Fruit fly (Drosophila melanogaster) whole organism, embryonic: ENCODE results near the gene CG15011.

Source experiments
- Bgb ChIP-seq: fragments of 200-800 bp; sonication (Bioruptor generic); IDR thresholded peaks from 2 replicates; pipeline ENCODE4 v1.3.6; 2022; ENCODE audit warnings: missing biosample characterization, missing genetic modification characterization; ENCODE audit not compliant: partially characterized antibody
- BtbVII ChIP-seq: fragments of 200-800 bp; sonication (Bioruptor generic); optimal IDR thresholded peaks from 3 replicates; lab custom pipeline; 2017; ENCODE audit warnings: missing biosample characterization, mild to moderate bottlenecking, missing genetic modification characterization
- CG10274 ChIP-seq: fragments of 200-800 bp; sonication (Bioruptor generic); optimal IDR thresholded peaks from 3 replicates; lab custom pipeline; 2017; ENCODE audit warnings: missing biosample characterization, mild to moderate bottlenecking, missing genetic modification characterization
- CG10979 ChIP-seq: fragments of 200-800 bp; sonication (Bioruptor generic); optimal IDR thresholded peaks from 2 replicates; lab custom pipeline; 2018; ENCODE audit warnings: missing biosample characterization, mild to moderate bottlenecking, missing genetic modification characterization, moderate library complexity
- CG12236 ChIP-seq: fragments of 200-800 bp; sonication (Bioruptor generic); optimal IDR thresholded peaks from 2 replicates; lab custom pipeline; 2016; ENCODE audit warnings: missing biosample characterization, missing genetic modification characterization
- CG12391 ChIP-seq: fragments of 200-800 bp; sonication (Bioruptor generic); optimal IDR thresholded peaks from 3 replicates; lab custom pipeline; 2018; ENCODE audit warnings: missing biosample characterization, mild to moderate bottlenecking, missing genetic modification characterization, moderate library complexity
- CG12744 ChIP-seq: fragments of 200-800 bp; sonication (Bioruptor generic); optimal IDR thresholded peaks from 2 replicates; lab custom pipeline; 2016; ENCODE audit warnings: missing biosample characterization, missing genetic modification characterization
- CG12769 ChIP-seq: fragments of 200-800 bp; sonication (Bioruptor generic); optimal IDR thresholded peaks from 2 replicates; lab custom pipeline; 2019; ENCODE audit warnings: missing biosample characterization, mild to moderate bottlenecking, missing genetic modification characterization, moderate library complexity
- CG15601 ChIP-seq: fragments of 200-800 bp; sonication (Bioruptor generic); optimal IDR thresholded peaks from 3 replicates; lab custom pipeline; 2019; ENCODE audit warnings: missing biosample characterization, mild to moderate bottlenecking, missing genetic modification characterization, moderate library complexity
- CG17359 ChIP-seq: fragments of 200-800 bp; sonication (Bioruptor generic); optimal IDR thresholded peaks from 3 replicates; lab custom pipeline; 2018; ENCODE audit warnings: missing biosample characterization, mild to moderate bottlenecking, missing genetic modification characterization, moderate library complexity
- CG17829 ChIP-seq: fragments of 200-800 bp; optimal IDR thresholded peaks from 2 replicates; lab custom pipeline; 2019; ENCODE audit warnings: missing biosample characterization, mild to moderate bottlenecking, missing genetic modification characterization, moderate library complexity
- CG2889 ChIP-seq: fragments of 200-800 bp; sonication (Bioruptor generic); IDR thresholded peaks from 3 replicates; pipeline ENCODE4 v1.3.6; 2022; ENCODE audit warnings: missing biosample characterization, missing genetic modification characterization
- CG30431 ChIP-seq: fragments of 200-800 bp; sonication (Bioruptor generic); optimal IDR thresholded peaks from 2 replicates; lab custom pipeline; 2017; ENCODE audit warnings: missing biosample characterization, missing genetic modification characterization
- CG31365 ChIP-seq: fragments of 200-800 bp; sonication (Bioruptor generic); optimal IDR thresholded peaks from 2 replicates; lab custom pipeline; 2018; ENCODE audit warnings: missing biosample characterization, mild to moderate bottlenecking, missing genetic modification characterization
- CG3838 ChIP-seq: fragments of 200-800 bp; sonication (Bioruptor generic); optimal IDR thresholded peaks from 3 replicates; lab custom pipeline; 2016; ENCODE audit warnings: missing biosample characterization, missing genetic modification characterization
- CG4854 ChIP-seq: fragments of 200-800 bp; sonication (Bioruptor generic); optimal IDR thresholded peaks from 2 replicates; lab custom pipeline; 2016; ENCODE audit warnings: missing biosample characterization, missing genetic modification characterization, inconsistent platforms
- CG5245 ChIP-seq: fragments of 200-800 bp; sonication (Bioruptor generic); optimal IDR thresholded peaks from 3 replicates; lab custom pipeline; 2016; ENCODE audit warnings: missing biosample characterization, missing genetic modification characterization
- CG6272 ChIP-seq: fragments of 200-800 bp; sonication (Bioruptor generic); IDR thresholded peaks from 2 replicates; pipeline ENCODE4 v1.3.6; 2022; ENCODE audit warnings: missing biosample characterization, missing genetic modification characterization
- CG6654 ChIP-seq: fragments of 200-800 bp; sonication (Bioruptor generic); optimal IDR thresholded peaks from 2 replicates; lab custom pipeline; 2017; ENCODE audit warnings: missing biosample characterization, mild to moderate bottlenecking, missing genetic modification characterization
- CG6765 ChIP-seq: fragments of 200-800 bp; sonication (Bioruptor generic); optimal IDR thresholded peaks from 3 replicates; lab custom pipeline; 2017; ENCODE audit warnings: missing biosample characterization, mild to moderate bottlenecking, missing genetic modification characterization
- CG6854 ChIP-seq: fragments of 200-800 bp; sonication (Bioruptor generic); optimal IDR thresholded peaks from 3 replicates; lab custom pipeline; 2017; ENCODE audit warnings: missing biosample characterization, mild to moderate bottlenecking, missing genetic modification characterization
- CG7556 ChIP-seq: fragments of 200-800 bp; sonication (Bioruptor generic); optimal IDR thresholded peaks from 2 replicates; lab custom pipeline; 2017; ENCODE audit warnings: missing biosample characterization, mild to moderate bottlenecking, missing genetic modification characterization
- D19B ChIP-seq: fragments of 200-800 bp; sonication (Bioruptor generic); optimal IDR thresholded peaks from 2 replicates; lab custom pipeline; 2017; ENCODE audit warnings: missing biosample characterization, mild to moderate bottlenecking, missing genetic modification characterization
- Deaf1 ChIP-seq: fragments of 200-800 bp; optimal IDR thresholded peaks from 3 replicates; lab custom pipeline; 2019; ENCODE audit warnings: missing biosample characterization, mild to moderate bottlenecking, missing genetic modification characterization, moderate library complexity
- Dek ChIP-seq: fragments of 200-800 bp; sonication (Bioruptor generic); optimal IDR thresholded peaks from 3 replicates; lab custom pipeline; 2019; ENCODE audit warnings: missing biosample characterization, mild to moderate bottlenecking, missing genetic modification characterization, moderate library complexity
- Jarid2 ChIP-seq: fragments of 200-800 bp; sonication (Bioruptor generic); optimal IDR thresholded peaks from 3 replicates; lab custom pipeline; 2017; ENCODE audit warnings: mild to moderate bottlenecking, missing biosample characterization, missing genetic modification reagents, missing genetic modification characterization
- Lim3 ChIP-seq: fragments of 200-800 bp; sonication (Bioruptor generic); IDR thresholded peaks from 2 replicates; pipeline ENCODE4 v1.3.6; 2022; ENCODE audit warnings: missing biosample characterization, missing genetic modification characterization
- Neu2 ChIP-seq: fragments of 200-800 bp; sonication (Bioruptor generic); optimal IDR thresholded peaks from 3 replicates; lab custom pipeline; 2016; ENCODE audit warnings: missing biosample characterization, missing genetic modification characterization, borderline replicate concordance
- Ravus ChIP-seq: fragments of 200-800 bp; sonication (Bioruptor generic); IDR thresholded peaks from 2 replicates; pipeline ENCODE4 v1.3.6; 2022; ENCODE audit warnings: missing biosample characterization, missing genetic modification characterization
- bsh ChIP-seq, 2 experiments: fragments of 200-800 bp; sonication (Bioruptor generic); optimal IDR thresholded peaks; 2 replicates each; lab custom pipeline; 2017 to 2018; ENCODE audit warnings: mild to moderate bottlenecking in 2 of 2, missing biosample characterization in 2 of 2, missing genetic modification characterization in 2 of 2, moderate library complexity in 1 of 2
- croc ChIP-seq: fragments of 200-800 bp; sonication (Bioruptor generic); conservative IDR thresholded peaks from 3 replicates; pipeline ENCODE4 v1.3.6; 2022; ENCODE audit warnings: missing biosample characterization, missing genetic modification characterization
- eyg ChIP-seq: fragments of 200-800 bp; sonication (Bioruptor generic); optimal IDR thresholded peaks from 3 replicates; lab custom pipeline; 2016; ENCODE audit warnings: missing biosample characterization, missing genetic modification characterization
- grau ChIP-seq: fragments of 200-800 bp; optimal IDR thresholded peaks from 3 replicates; lab custom pipeline; 2019; ENCODE audit warnings: missing biosample characterization, mild to moderate bottlenecking, missing genetic modification characterization, moderate library complexity
- gro ChIP-seq: fragments of 200-800 bp; sonication (Bioruptor generic); optimal IDR thresholded peaks from 2 replicates; lab custom pipeline; 2016; ENCODE audit warnings: missing biosample characterization, missing genetic modification characterization
- her ChIP-seq: fragments of 200-800 bp; sonication (Bioruptor generic); optimal IDR thresholded peaks from 2 replicates; lab custom pipeline; 2016; ENCODE audit warnings: missing biosample characterization, missing genetic modification characterization
- inv ChIP-seq: fragments of 200-800 bp; sonication (Bioruptor generic); IDR thresholded peaks from 2 replicates; pipeline ENCODE4 v1.3.6; 2022; ENCODE audit warnings: missing biosample characterization, missing genetic modification characterization; ENCODE audit not compliant: partially characterized antibody
- ken ChIP-seq: fragments of 200-800 bp; sonication (Bioruptor generic); IDR thresholded peaks from 3 replicates; pipeline ENCODE4 v1.3.6; 2022; ENCODE audit warnings: missing biosample characterization, missing genetic modification characterization
- lbe ChIP-seq: fragments of 200-800 bp; sonication (Bioruptor generic); optimal IDR thresholded peaks from 2 replicates; lab custom pipeline; 2016; ENCODE audit warnings: missing biosample characterization, mild to moderate bottlenecking, missing genetic modification characterization
- mld ChIP-seq: fragments of 200-800 bp; sonication (Bioruptor generic); IDR thresholded peaks from 3 replicates; pipeline ENCODE4 v1.3.6; 2022; ENCODE audit warnings: missing biosample characterization, missing genetic modification characterization; ENCODE audit not compliant: partially characterized antibody
- pum ChIP-seq: fragments of 200-800 bp; sonication (Bioruptor generic); optimal IDR thresholded peaks from 2 replicates; lab custom pipeline; 2016; ENCODE audit warnings: missing biosample characterization, missing genetic modification characterization
- seq ChIP-seq: fragments of 200-800 bp; sonication (Bioruptor generic); IDR thresholded peaks from 2 replicates; pipeline ENCODE4 v1.3.6; 2022; ENCODE audit warnings: missing biosample characterization, missing genetic modification characterization
- sqz ChIP-seq: fragments of 200-800 bp; sonication (Bioruptor generic); optimal IDR thresholded peaks from 3 replicates; lab custom pipeline; 2018; ENCODE audit warnings: missing biosample characterization, mild to moderate bottlenecking, missing genetic modification characterization
- tup ChIP-seq: fragments of 200-800 bp; sonication (Bioruptor generic); optimal IDR thresholded peaks from 2 replicates; lab custom pipeline; 2016; ENCODE audit warnings: missing biosample characterization, mild to moderate bottlenecking, missing genetic modification characterization, moderate library complexity
- unpg ChIP-seq: fragments of 200-800 bp; sonication (Bioruptor generic); optimal IDR thresholded peaks from 3 replicates; lab custom pipeline; 2018; ENCODE audit warnings: missing biosample characterization, mild to moderate bottlenecking, missing genetic modification characterization, moderate library complexity
- yki ChIP-seq: fragments of >200 bp; optimal IDR thresholded peaks from 3 replicates; lab custom pipeline; 2018

CG15011 gene

DNA sequence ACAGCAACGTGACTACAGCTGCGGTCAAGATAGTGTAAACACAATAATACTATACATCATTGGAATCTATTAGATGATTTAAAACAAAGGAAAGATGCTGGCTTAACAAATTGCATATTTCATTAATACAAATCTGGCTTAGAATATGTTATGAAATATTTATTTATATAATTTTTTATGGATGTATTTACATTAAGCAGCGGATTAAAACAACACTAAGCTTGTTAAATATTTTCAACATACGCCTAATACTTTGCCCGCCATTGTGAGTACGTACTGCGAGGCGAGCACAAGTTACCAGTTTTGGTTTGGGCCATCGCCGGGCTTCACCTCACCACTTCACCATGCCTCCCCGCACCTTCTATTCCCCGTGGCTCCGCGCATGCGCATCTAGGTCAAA lies 11.0 kb upstream of the CG15011 start (continued):
- peak; percentile 23 for TF ChIP-seq CG30431
- peak; percentile 81 for TF ChIP-seq CG17829
- no peak for TF ChIP-seq yki (lab: Kevin White, UChicago)
- peak; percentile 60 for TF ChIP-seq croc (GFP tag; lab: Robert Waterston, UW)
- TF ChIP-seq CG6765 (GFP tag; lab: Kevin White, UChicago), result peak; percentile 49
- TF ChIP-seq bsh (GFP tag; optimal IDR thresholded peaks at IDR 0.05; lab: Kevin White, UChicago), result peak; percentile 52 to 86
- peak; percentile 81 for TF ChIP-seq grau (tag; lab: Kevin White, UChicago)
- no peak for TF ChIP-seq tup (GFP tag; lab: Kevin White, UChicago)
- TF ChIP-seq Deaf1 (tag; lab: Kevin White, UChicago), result no peak
- no peak for TF ChIP-seq ken (GFP tag; lab: Robert Waterston, UW)
- TF ChIP-seq CG6654 (GFP tag; lab: Kevin White, UChicago), result no peak
- TF ChIP-seq Neu2, result no peak
- TF ChIP-seq CG12744, result no peak
- TF ChIP-seq pum (GFP tag; lab: Kevin White, UChicago), result no peak
- no peak for TF ChIP-seq Bgb (GFP tag; lab: Robert Waterston, UW)
- TF ChIP-seq CG12236 (GFP tag; lab: Kevin White, UChicago), result no peak
- peak; percentile 78 for TF ChIP-seq CG7556 (GFP tag; lab: Kevin White, UChicago)
- TF ChIP-seq lbe (GFP tag; lab: Kevin White, UChicago), result peak; percentile 75
- TF ChIP-seq CG2889 (GFP tag; lab: Robert Waterston, UW), result 0 out of 3 replicates have a peak, but pooled peaks have one; percentile 31
- TF ChIP-seq CG12769 (tag; lab: Kevin White, UChicago), result peak; percentile 28
- TF ChIP-seq mld (GFP tag; lab: Robert Waterston, UW), result no peak
- TF ChIP-seq D19B, result no peak
- no peak for TF ChIP-seq CG31365 (tag; lab: Kevin White, UChicago)
- peak; percentile 82 for TF ChIP-seq CG10979
- no peak for TF ChIP-seq inv
- no peak for TF ChIP-seq CG4854 (GFP tag; lab: Kevin White, UChicago)
- TF ChIP-seq Lim3 (GFP tag; lab: Robert Waterston, UW), result no peak
- peak; percentile 50 for TF ChIP-seq Dek (tag; lab: Kevin White, UChicago)
- peak; percentile 59 for TF ChIP-seq CG6854 (GFP tag; lab: Kevin White, UChicago)
- no peak for TF ChIP-seq eyg
- peak; percentile 6 for TF ChIP-seq Jarid2 (GFP tag; lab: Kevin White, UChicago)
- TF ChIP-seq CG17359, result peak; percentile 81
- TF ChIP-seq gro (GFP tag; lab: Kevin White, UChicago), result no peak
- no peak for TF ChIP-seq her (GFP tag; lab: Kevin White, UChicago)
- TF ChIP-seq CG6272 (GFP tag; lab: Robert Waterston, UW), result no peak
- peak; percentile 74 for TF ChIP-seq CG15601 (tag; lab: Kevin White, UChicago)
- peak; percentile 44 for TF ChIP-seq sqz (GFP tag; lab: Kevin White, UChicago)
- TF ChIP-seq CG10274 (GFP tag; lab: Kevin White, UChicago), result no peak
- no peak for TF ChIP-seq Ravus (GFP tag; lab: Robert Waterston, UW)
- peak; percentile 81 for TF ChIP-seq unpg (GFP tag; lab: Kevin White, UChicago)
- peak; percentile 34 for TF ChIP-seq CG5245 (GFP tag; lab: Kevin White, UChicago)
- peak; percentile 82 for TF ChIP-seq CG12391 (tag; lab: Kevin White, UChicago)
- no peak for TF ChIP-seq CG3838
- TF ChIP-seq seq (GFP tag; lab: Robert Waterston, UW), result peak; percentile 62; the same call in 1 of the 2 replicates
- peak; percentile 73 for TF ChIP-seq BtbVII (GFP tag; lab: Kevin White, UChicago)
